Fruit fly (Drosophila melanogaster) whole organism, prepupa: ENCODE data around the gene Vha100-4.
A peak's percentile ranks its signal among the peaks of the same experiment; 100 is the strongest.

Source experiments
- Blimp-1 ChIP-seq: fragments of 200-800 bp; sonication (Bioruptor generic); optimal IDR thresholded peaks from 3 replicates; lab custom pipeline; 2017; ENCODE audit warnings: missing biosample characterization, missing genetic modification characterization, mild to moderate bottlenecking, moderate library complexity, missing genetic modification reagents
- CG10631 ChIP-seq: fragments of 200-800 bp; sonication (Bioruptor generic); optimal IDR thresholded peaks from 2 replicates; lab custom pipeline; 2016; ENCODE audit warnings: missing biosample characterization, missing genetic modification characterization
- CG11762 ChIP-seq: fragments of 200-800 bp; sonication (Bioruptor generic); optimal IDR thresholded peaks from 3 replicates; lab custom pipeline; 2016; ENCODE audit warnings: missing biosample characterization, missing genetic modification characterization; ENCODE audit not compliant: insufficient read depth
- CG11902 ChIP-seq: fragments of 200-800 bp; sonication (Bioruptor generic); optimal IDR thresholded peaks from 3 replicates; lab custom pipeline; 2016; ENCODE audit warnings: missing biosample characterization, missing genetic modification characterization
- CG1621 ChIP-seq: fragments of 200-800 bp; sonication (Bioruptor generic); optimal IDR thresholded peaks from 3 replicates; lab custom pipeline; 2018; ENCODE audit warnings: missing biosample characterization, mild to moderate bottlenecking, missing genetic modification characterization
- CG31627 ChIP-seq: fragments of 200-800 bp; sonication (Bioruptor generic); optimal IDR thresholded peaks from 3 replicates; lab custom pipeline; 2016; ENCODE audit warnings: missing biosample characterization, missing genetic modification characterization
- CG34406 ChIP-seq: fragments of 200-800 bp; sonication (Bioruptor generic); optimal IDR thresholded peaks from 3 replicates; lab custom pipeline; 2016; ENCODE audit warnings: missing biosample characterization, missing genetic modification characterization
- CG3919 ChIP-seq: fragments of 200-800 bp; sonication (Bioruptor generic); optimal IDR thresholded peaks from 3 replicates; lab custom pipeline; 2016; ENCODE audit warnings: missing biosample characterization, missing genetic modification characterization
- CG4318 ChIP-seq: fragments of 200-800 bp; sonication (Bioruptor generic); optimal IDR thresholded peaks from 3 replicates; lab custom pipeline; 2017; ENCODE audit warnings: missing biosample characterization, mild to moderate bottlenecking, missing genetic modification characterization
- CG6163 ChIP-seq: fragments of 200-800 bp; sonication (Bioruptor generic); IDR thresholded peaks from 3 replicates; pipeline ENCODE4 v1.3.6; 2022; ENCODE audit warnings: missing biosample characterization, missing genetic modification characterization
- CG6792 ChIP-seq: fragments of 200-800 bp; sonication (Bioruptor generic); optimal IDR thresholded peaks from 3 replicates; lab custom pipeline; 2016; ENCODE audit warnings: missing biosample characterization, missing genetic modification characterization
- CG7368 ChIP-seq: fragments of 200-800 bp; sonication (Bioruptor generic); optimal IDR thresholded peaks from 3 replicates; lab custom pipeline; 2016; ENCODE audit warnings: missing biosample characterization, missing genetic modification characterization
- CG8119 ChIP-seq: fragments of 200-800 bp; sonication (Bioruptor generic); IDR thresholded peaks from 3 replicates; pipeline ENCODE4 v1.3.6; 2022; ENCODE audit warnings: missing biosample characterization, missing genetic modification characterization
- CG8319 ChIP-seq: fragments of 200-800 bp; sonication (Bioruptor generic); optimal IDR thresholded peaks from 3 replicates; lab custom pipeline; 2016; ENCODE audit warnings: missing biosample characterization, missing genetic modification characterization
- CG8632 ChIP-seq: fragments of 200-800 bp; sonication (Bioruptor generic); optimal IDR thresholded peaks from 3 replicates; lab custom pipeline; 2016; ENCODE audit warnings: missing biosample characterization, missing genetic modification characterization
- CG9139 ChIP-seq: fragments of 200-800 bp; sonication (Bioruptor generic); optimal IDR thresholded peaks from 3 replicates; lab custom pipeline; 2017; ENCODE audit warnings: missing biosample characterization, mild to moderate bottlenecking, missing genetic modification characterization
- Eip78C ChIP-seq: fragments of 200-800 bp; sonication (Bioruptor generic); peaks from one replicate; lab custom pipeline; 2016; ENCODE audit warnings: missing biosample characterization, missing genetic modification characterization
- Ets21C ChIP-seq: fragments of 200-800 bp; sonication (Bioruptor generic); optimal IDR thresholded peaks from 3 replicates; lab custom pipeline; 2016; ENCODE audit warnings: missing biosample characterization, missing genetic modification characterization
- Ets96B ChIP-seq: fragments of 200-800 bp; optimal IDR thresholded peaks from 2 replicates; lab custom pipeline; 2019; ENCODE audit warnings: missing biosample characterization, mild to moderate bottlenecking, missing genetic modification characterization, moderate library complexity
- Gug ChIP-seq: fragments of 200-800 bp; sonication (Bioruptor generic); IDR thresholded peaks from 2 replicates; pipeline ENCODE4 v1.3.6; 2022; ENCODE audit warnings: missing biosample characterization, missing genetic modification characterization
- Hr38 ChIP-seq: sonication (Bioruptor generic); optimal IDR thresholded peaks from 2 replicates; lab custom pipeline; 2016; ENCODE audit warnings: missing biosample characterization, missing genetic modification characterization
- Hr4 ChIP-seq: fragments of 200-800 bp; sonication (Bioruptor generic); optimal IDR thresholded peaks from 3 replicates; lab custom pipeline; 2016; ENCODE audit warnings: missing biosample characterization, missing genetic modification characterization
- Lpt ChIP-seq: fragments of 200-800 bp; sonication (Bioruptor generic); optimal IDR thresholded peaks from 3 replicates; lab custom pipeline; 2016; ENCODE audit warnings: missing biosample characterization, missing genetic modification characterization
- Met ChIP-seq: fragments of 200-800 bp; sonication (Bioruptor generic); optimal IDR thresholded peaks from 3 replicates; lab custom pipeline; 2016; ENCODE audit warnings: missing biosample characterization, missing genetic modification characterization
- Sox102F ChIP-seq: fragments of 200-800 bp; sonication (Bioruptor generic); optimal IDR thresholded peaks from 2 replicates; lab custom pipeline; 2016; ENCODE audit warnings: missing biosample characterization, mild to moderate bottlenecking, missing genetic modification characterization
- Sox15 ChIP-seq: fragments of 200-800 bp; sonication (Bioruptor generic); optimal IDR thresholded peaks from 3 replicates; lab custom pipeline; 2016; ENCODE audit warnings: missing biosample characterization, missing genetic modification characterization
- achi ChIP-seq: fragments of 200-800 bp; sonication (Bioruptor generic); optimal IDR thresholded peaks from 3 replicates; lab custom pipeline; 2016; ENCODE audit warnings: missing biosample characterization, missing genetic modification characterization
- dac ChIP-seq: fragments of 200-800 bp; sonication (Bioruptor generic); optimal IDR thresholded peaks from 2 replicates; lab custom pipeline; 2017; ENCODE audit warnings: missing biosample characterization, mild to moderate bottlenecking, missing genetic modification characterization
- dsx ChIP-seq: fragments of 200-800 bp; optimal IDR thresholded peaks from 3 replicates; lab custom pipeline; 2019; ENCODE audit warnings: missing biosample characterization, mild to moderate bottlenecking, missing genetic modification characterization, moderate library complexity; ENCODE audit not compliant: poor library complexity, severe bottlenecking
- eg ChIP-seq: fragments of 200-800 bp; sonication (Bioruptor generic); IDR thresholded peaks from 3 replicates; pipeline ENCODE4 v1.3.6; 2022; ENCODE audit warnings: missing biosample characterization, missing genetic modification characterization
- esn ChIP-seq: fragments of 200-800 bp; sonication (Bioruptor generic); optimal IDR thresholded peaks from 2 replicates; lab custom pipeline; 2016; ENCODE audit warnings: missing biosample characterization, mild to moderate bottlenecking, missing genetic modification characterization, moderate library complexity
- fd59A ChIP-seq: fragments of 200-800 bp; sonication (Bioruptor generic); optimal IDR thresholded peaks from 2 replicates; lab custom pipeline; 2017; ENCODE audit warnings: missing biosample characterization, mild to moderate bottlenecking, missing genetic modification characterization, missing genetic modification reagents
- fd85E ChIP-seq: fragments of 200-800 bp; sonication (Bioruptor generic); optimal IDR thresholded peaks from 3 replicates; lab custom pipeline; 2016; ENCODE audit warnings: missing biosample characterization, missing genetic modification characterization
- lz ChIP-seq: fragments of 200-800 bp; sonication (Bioruptor generic); optimal IDR thresholded peaks from 3 replicates; lab custom pipeline; 2016; ENCODE audit warnings: missing biosample characterization, missing genetic modification characterization
- net ChIP-seq: fragments of 200-800 bp; sonication (Bioruptor generic); optimal IDR thresholded peaks from 3 replicates; lab custom pipeline; 2016; ENCODE audit warnings: missing biosample characterization, missing genetic modification characterization
- pdm3 ChIP-seq: fragments of 200-800 bp; sonication (Bioruptor generic); optimal IDR thresholded peaks from 3 replicates; lab custom pipeline; 2016; ENCODE audit warnings: missing biosample characterization, missing genetic modification characterization
- salr ChIP-seq, 2 experiments: fragments of 200-800 bp; sonication (Bioruptor generic); optimal IDR thresholded peaks; 3 replicates each; lab custom pipeline; 2016 to 2018; ENCODE audit warnings: missing biosample characterization in 2 of 2, missing genetic modification characterization in 2 of 2, mild to moderate bottlenecking in 1 of 2
- spab ChIP-seq: fragments of 200-800 bp; sonication (Bioruptor generic); optimal IDR thresholded peaks from 2 replicates; lab custom pipeline; 2017; ENCODE audit warnings: missing biosample characterization, mild to moderate bottlenecking, missing genetic modification characterization, missing genetic modification reagents
- ss ChIP-seq, 2 experiments: fragments of 200-800 bp; sonication (Bioruptor generic); optimal IDR thresholded peaks; 2 replicates in 1 of 2; 3 replicates in 1 of 2; lab custom pipeline; 2017 to 2018; ENCODE audit warnings: mild to moderate bottlenecking in 2 of 2, missing biosample characterization in 2 of 2, missing genetic modification characterization in 2 of 2, moderate library complexity in 1 of 2
- topi ChIP-seq: fragments of 200-800 bp; sonication (Bioruptor generic); optimal IDR thresholded peaks from 3 replicates; lab custom pipeline; 2016; ENCODE audit warnings: missing biosample characterization, missing genetic modification characterization
- vri ChIP-seq: fragments of 200-800 bp; sonication (Bioruptor generic); optimal IDR thresholded peaks from 3 replicates; lab custom pipeline; 2016; ENCODE audit warnings: missing biosample characterization, mild to moderate bottlenecking, missing genetic modification characterization

Gene Vha100-4

dm6 chr3R:18381014-18381512 is 8.5 kb downstream of the Vha100-4 start, which contains the start of gene CG7675 (continued):
- TF ChIP-seq CG8632 (GFP tag; lab: Kevin White, UChicago) = no peak
- no peak for TF ChIP-seq Hr4
- no peak for TF ChIP-seq Ets21C (GFP tag; lab: Kevin White, UChicago)
- TF ChIP-seq Sox102F = peak; percentile 26
- TF ChIP-seq CG6792 (GFP tag; lab: Kevin White, UChicago) = no peak
- TF ChIP-seq achi = peak; percentile 13
- peak; percentile 25; the same call in 2 of the 3 replicates for TF ChIP-seq CG6163
- TF ChIP-seq spab = peak; percentile 63

- TF ChIP-seq Eip78C (GFP tag; lab: Kevin White, UChicago) = peak; percentile 28
- no peak for TF ChIP-seq CG8319 (GFP tag; lab: Kevin White, UChicago)
- peak; percentile 73 for TF ChIP-seq Blimp-1 (GFP tag; lab: Kevin White, UChicago)
- no peak for TF ChIP-seq CG31627 (GFP tag; lab: Kevin White, UChicago)
- TF ChIP-seq CG3919 (GFP tag; lab: Kevin White, UChicago) = no peak
- TF ChIP-seq Sox102F = no peak
Observed at dm6 chr3R:18380251-18380812, 9.3 kb downstream of the Vha100-4 start.

dm6 chr3R:18372688-18373304 is 16.8 kb downstream of the Vha100-4 start, which contains the start of gene gl:
Gene gl (minus strand): TSS chr3R:18372738.
- TF ChIP-seq Hr38 = no peak
- TF ChIP-seq CG8319 (GFP tag; lab: Kevin White, UChicago) = no peak
- no peak for TF ChIP-seq salr (GFP tag; optimal IDR thresholded peaks at IDR 0.05; lab: Kevin White, UChicago)
- no peak for TF ChIP-seq dsx (GFP tag; lab: Kevin White, UChicago)
- no peak for TF ChIP-seq fd85E (GFP tag; lab: Kevin White, UChicago)
- TF ChIP-seq CG9139 (GFP tag; lab: Kevin White, UChicago) = no peak
- no peak for TF ChIP-seq CG34406 (GFP tag; lab: Kevin White, UChicago)
- TF ChIP-seq Gug (GFP tag; lab: Robert Waterston, UW) = no peak
- no peak for TF ChIP-seq CG10631 (GFP tag; lab: Kevin White, UChicago)
- TF ChIP-seq Ets21C (GFP tag; lab: Kevin White, UChicago) = no peak
- TF ChIP-seq Hr4 = no peak
- no peak for TF ChIP-seq ss (GFP tag; optimal IDR thresholded peaks at IDR 0.05; lab: Kevin White, UChicago)
- no peak for TF ChIP-seq Ets96B
- no peak for TF ChIP-seq topi (GFP tag; lab: Kevin White, UChicago)
- TF ChIP-seq Met (GFP tag; lab: Kevin White, UChicago) = no peak
- TF ChIP-seq CG8632 (GFP tag; lab: Kevin White, UChicago) = no peak
- no peak for TF ChIP-seq CG11762 (GFP tag; lab: Kevin White, UChicago)
- TF ChIP-seq Lpt (GFP tag; lab: Kevin White, UChicago) = no peak
- no peak for TF ChIP-seq dac (GFP tag; lab: Kevin White, UChicago)
- TF ChIP-seq, all 60 proteins: peak for 0

dm6 chr3R:18371346-18371745 is 18.3 kb downstream of the Vha100-4 start:
- TF ChIP-seq CG8119 (0 out of 3 replicates have a peak, but pooled peaks have one; percentile 20), CG11762 (GFP tag; lab: Kevin White, UChicago) (no peak), dac (GFP tag; lab: Kevin White, UChicago) (no peak), esn (GFP tag; lab: Kevin White, UChicago) (peak; percentile 22), lz (GFP tag; lab: Kevin White, UChicago) (peak; percentile 27), salr (GFP tag; optimal IDR thresholded peaks at IDR 0.05; lab: Kevin White, UChicago) (peak in 1 of 2 experiments; percentile 19), CG4318 (GFP tag; lab: Kevin White, UChicago) (no peak), Hr38 (no peak), CG9139 (GFP tag; lab: Kevin White, UChicago) (no peak), CG8319 (GFP tag; lab: Kevin White, UChicago) (no peak), vri (GFP tag; lab: Kevin White, UChicago) (no peak), Gug (GFP tag; lab: Robert Waterston, UW) (peak; percentile 60), CG7368 (GFP tag; lab: Kevin White, UChicago) (peak; percentile 31), Eip78C (GFP tag; lab: Kevin White, UChicago) (peak; percentile 80), ss (GFP tag; optimal IDR thresholded peaks at IDR 0.05; lab: Kevin White, UChicago) (no peak), Sox15 (GFP tag; lab: Kevin White, UChicago) (no peak), dsx (GFP tag; lab: Kevin White, UChicago) (no peak), net (GFP tag; lab: Kevin White, UChicago) (peak; percentile 50), CG11902 (GFP tag; lab: Kevin White, UChicago) (no peak), Hr4 (peak; percentile 49), fd59A (no peak), CG6792 (GFP tag; lab: Kevin White, UChicago) (no peak), eg (GFP tag; lab: Robert Waterston, UW) (peak; percentile 82), CG31627 (GFP tag; lab: Kevin White, UChicago) (no peak), CG1621 (no peak), pdm3 (GFP tag; lab: Kevin White, UChicago) (peak; percentile 31), topi (GFP tag; lab: Kevin White, UChicago) (no peak), achi (peak; percentile 42), Ets96B (peak; percentile 12)
